Worm (Caenorhabditis elegans): Measurements from ENCODE around the gene ssp-35.
A peak's percentile ranks its signal among the peaks of the same experiment; 100 is the strongest.

Gene ssp-35

ce11 chrV:12303453-12304077 lies 39.9 kb upstream of the ssp-35 start:
- TF ChIP-seq nhr-90 (tag; optimal IDR thresholded peaks at IDR 0.05) (peak; percentile 99), rpc-1 (optimal IDR thresholded peaks at IDR 0.05) (peak; percentile 100), rpc-1 (tag; optimal IDR thresholded peaks at IDR 0.05) (peak; percentile 100), T26A5.8 (tag; optimal IDR thresholded peaks at IDR 0.05) (peak; percentile 100), ceh-79 (tag; optimal IDR thresholded peaks at IDR 0.05) (peak; percentile 100), egl-44 (GFP tag; IDR thresholded peaks at IDR 0.05) (peak; percentile 99), cebp-2 (GFP tag; IDR thresholded peaks at IDR 0.05) (peak; percentile 100), B0261.1 (tag; optimal IDR thresholded peaks at IDR 0.05) (peak; percentile 99), aptf-2 (GFP tag; conservative IDR thresholded peaks at IDR 0.05) (peak; percentile 85), nfya-2 (GFP tag; IDR thresholded peaks at IDR 0.05) (peak; percentile 97), hrde-1 (tag; optimal IDR thresholded peaks at IDR 0.05; ENCODE audit: borderline replicate concordance) (peak; percentile 98), lin-40 (tag; optimal IDR thresholded peaks at IDR 0.05) (peak; percentile 91), attf-3 (GFP tag; conservative IDR thresholded peaks at IDR 0.05) (peak; percentile 84), snpc-4 (GFP tag; optimal IDR thresholded peaks at IDR 0.05) (peak; percentile 87), snpc-4 (tag; optimal IDR thresholded peaks at IDR 0.05) (peak in 3 of 4 experiments; percentile 83 to 87 (median 86)), unc-62 (GFP tag; optimal IDR thresholded peaks at IDR 0.05) (no peak), F22D6.2 (tag; optimal IDR thresholded peaks at IDR 0.05) (peak; percentile 90), efl-1 (GFP tag; optimal IDR thresholded peaks at IDR 0.05) (peak; percentile 49), akir-1 (GFP tag; optimal IDR thresholded peaks at IDR 0.05) (peak; percentile 89), mcd-1 (GFP tag; IDR thresholded peaks at IDR 0.05) (peak; percentile 90), F23B12.7 (tag; optimal IDR thresholded peaks at IDR 0.05; ENCODE audit: insufficient read depth) (peak; percentile 95), cebp-1 (GFP tag; IDR thresholded peaks at IDR 0.05) (peak; percentile 87), cebp-1 (tag; optimal IDR thresholded peaks at IDR 0.05) (peak; percentile 94), somi-1 (GFP tag; optimal IDR thresholded peaks at IDR 0.05) (peak; percentile 96), ceh-91 (GFP tag; IDR thresholded peaks at IDR 0.05) (peak; percentile 80), nhr-120 (GFP tag; IDR thresholded peaks at IDR 0.05) (peak; percentile 100), ccch-3 (GFP tag; optimal IDR thresholded peaks at IDR 0.05) (peak; percentile 98), ceh-27 (GFP tag; optimal IDR thresholded peaks at IDR 0.05) (peak; percentile 99), madf-10 (tag; optimal IDR thresholded peaks at IDR 0.05) (peak; percentile 93), bed-2 (GFP tag; IDR thresholded peaks at IDR 0.05) (peak; percentile 96), nhr-80 (tag; optimal IDR thresholded peaks at IDR 0.05) (peak; percentile 67), F57C9.4 (tag; optimal IDR thresholded peaks at IDR 0.05) (peak; percentile 99), hlh-26 (GFP tag; conservative IDR thresholded peaks at IDR 0.05) (peak; percentile 87), fkh-3 (tag; optimal IDR thresholded peaks at IDR 0.05) (peak; percentile 100), ztf-22 (GFP tag; optimal IDR thresholded peaks at IDR 0.05) (peak; percentile 96), C06A6.2 (GFP tag; conservative IDR thresholded peaks at IDR 0.05) (peak; percentile 94), atf-7 (tag; optimal IDR thresholded peaks at IDR 0.05) (peak; percentile 97), F52B5.7 (tag; optimal IDR thresholded peaks at IDR 0.05) (peak; percentile 100), lsy-27 (tag; optimal IDR thresholded peaks at IDR 0.05; ENCODE audit: borderline replicate concordance, insufficient read depth) (peak; percentile 91), F10E7.11 (tag; optimal IDR thresholded peaks at IDR 0.05) (peak; percentile 100), ZK185.1 (tag; optimal IDR thresholded peaks at IDR 0.05; ENCODE audit: poor library complexity, severe bottlenecking) (peak; percentile 96), F33H1.4 (GFP tag; IDR thresholded peaks at IDR 0.05) (peak; percentile 74), ceh-40 (GFP tag; IDR thresholded peaks at IDR 0.05) (peak; percentile 97), madf-8 (GFP tag; conservative IDR thresholded peaks at IDR 0.05) (peak; percentile 81), Y53F4B.3 (GFP tag; IDR thresholded peaks at IDR 0.05) (peak; percentile 90), lin-35 (GFP tag; optimal IDR thresholded peaks at IDR 0.05) (peak; percentile 13 to 79 (median 70)), ceh-58 (GFP tag; IDR thresholded peaks at IDR 0.05) (peak; percentile 100), pbrm-1 (GFP tag; IDR thresholded peaks at IDR 0.05) (peak; percentile 90)
